Fruit fly (Drosophila melanogaster): ENCODE results near the gene Spn38F.
A peak's percentile ranks its signal among the peaks of the same experiment; 100 is the strongest.

The Spn38F gene

dm6 chr2L:20792988-20793544, 44.7 kb downstream of the Spn38F start:
- TF ChIP-seq psq (optimal IDR thresholded peaks at IDR 0.05) (no peak), usp (GFP tag; optimal IDR thresholded peaks at IDR 0.05) (no peak), EcR (GFP tag; optimal IDR thresholded peaks at IDR 0.05) (no peak), CG8478 (optimal IDR thresholded peaks at IDR 0.05) (no peak), Dll (optimal IDR thresholded peaks at IDR 0.05) (no peak), pan (optimal IDR thresholded peaks at IDR 0.05) (no peak)

- TF ChIP-seq usp (GFP tag; optimal IDR thresholded peaks at IDR 0.05) (no peak), pan (optimal IDR thresholded peaks at IDR 0.05) (no peak), Dll (optimal IDR thresholded peaks at IDR 0.05) (no peak), EcR (GFP tag; optimal IDR thresholded peaks at IDR 0.05) (no peak)
These were observed 45.3 kb downstream of the Spn38F start for dm6 chr2L:20792521-20792920.

DNA sequence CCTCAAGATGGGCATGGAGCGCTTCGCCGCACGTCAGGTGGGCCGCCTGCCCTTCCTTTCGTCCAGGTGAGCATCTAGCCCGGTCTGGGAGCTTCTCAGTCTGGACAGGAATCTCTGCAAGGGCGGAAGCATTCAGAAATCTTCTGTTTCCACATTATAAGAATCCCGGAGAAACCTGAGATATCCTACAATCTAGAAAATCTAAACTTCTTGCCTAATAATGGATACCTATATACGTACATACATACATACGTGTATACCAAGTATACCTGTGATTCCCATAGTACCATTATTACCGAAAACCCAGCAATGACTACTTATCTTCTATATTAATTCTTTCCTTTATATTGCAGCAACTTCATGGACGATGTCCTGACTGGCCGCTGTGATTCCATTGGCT, 49.7 kb downstream of the Spn38F start:
- TF ChIP-seq pan (optimal IDR thresholded peaks at IDR 0.05), result no peak
- TF ChIP-seq Dll (optimal IDR thresholded peaks at IDR 0.05), result no peak
- TF ChIP-seq CG8478 (optimal IDR thresholded peaks at IDR 0.05), result no peak
- TF ChIP-seq EcR (GFP tag; optimal IDR thresholded peaks at IDR 0.05), result no peak
- TF ChIP-seq psq (optimal IDR thresholded peaks at IDR 0.05), result no peak
- TF ChIP-seq usp (GFP tag; optimal IDR thresholded peaks at IDR 0.05), result no peak

DNA sequence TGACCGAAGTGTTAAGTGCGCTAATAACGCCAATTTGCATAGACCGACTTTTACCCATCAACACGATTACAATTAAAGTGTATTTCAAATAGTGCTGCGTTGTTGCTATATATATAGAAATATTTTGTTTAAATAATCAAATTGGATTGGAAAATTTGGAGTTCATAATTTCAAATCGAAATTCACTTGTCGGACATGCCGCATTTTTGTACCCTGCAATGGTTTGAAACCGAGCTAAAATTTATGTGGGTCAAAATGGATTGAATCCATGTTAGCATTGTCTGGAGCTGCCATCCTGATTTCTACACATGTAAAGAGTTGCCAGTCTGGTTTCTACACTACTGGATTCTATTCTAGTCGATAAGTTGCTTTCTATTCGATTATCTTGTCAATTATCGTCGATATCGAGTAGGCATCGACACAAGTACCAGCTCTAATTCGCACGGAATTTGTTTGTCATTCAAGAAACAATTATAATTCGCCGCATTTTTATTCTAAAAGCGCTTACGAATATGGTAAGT, 50.5 kb downstream of the Spn38F start, which contains the start of gene Pomp:
Gene Pomp (plus strand): TSS at position 386 of the 521 bp plus-strand sequence.
- TF ChIP-seq EcR (GFP tag; optimal IDR thresholded peaks at IDR 0.05) (no peak), pan (optimal IDR thresholded peaks at IDR 0.05) (peak; percentile 78), usp (GFP tag; optimal IDR thresholded peaks at IDR 0.05) (no peak), psq (optimal IDR thresholded peaks at IDR 0.05) (peak; percentile 24), CG8478 (optimal IDR thresholded peaks at IDR 0.05) (no peak)
